Worm (Caenorhabditis elegans) whole organism, L4/young adult: ENCODE data around the gene D2045.5.

Experiments
- W03F9.2 ChIP-seq: fragments of 150-350 bp; optimal IDR thresholded peaks from 2 replicates; lab custom pipeline; 2014; ENCODE audit warnings: missing biosample characterization, missing genetic modification characterization
- him-1 ChIP-seq: sonication (generic microtip); optimal IDR thresholded peaks from 2 replicates; lab custom pipeline; 2016; ENCODE audit warnings: missing genotype, missing genetic modification reagents, missing genetic modification characterization, missing compliant biosample characterization

DNA sequence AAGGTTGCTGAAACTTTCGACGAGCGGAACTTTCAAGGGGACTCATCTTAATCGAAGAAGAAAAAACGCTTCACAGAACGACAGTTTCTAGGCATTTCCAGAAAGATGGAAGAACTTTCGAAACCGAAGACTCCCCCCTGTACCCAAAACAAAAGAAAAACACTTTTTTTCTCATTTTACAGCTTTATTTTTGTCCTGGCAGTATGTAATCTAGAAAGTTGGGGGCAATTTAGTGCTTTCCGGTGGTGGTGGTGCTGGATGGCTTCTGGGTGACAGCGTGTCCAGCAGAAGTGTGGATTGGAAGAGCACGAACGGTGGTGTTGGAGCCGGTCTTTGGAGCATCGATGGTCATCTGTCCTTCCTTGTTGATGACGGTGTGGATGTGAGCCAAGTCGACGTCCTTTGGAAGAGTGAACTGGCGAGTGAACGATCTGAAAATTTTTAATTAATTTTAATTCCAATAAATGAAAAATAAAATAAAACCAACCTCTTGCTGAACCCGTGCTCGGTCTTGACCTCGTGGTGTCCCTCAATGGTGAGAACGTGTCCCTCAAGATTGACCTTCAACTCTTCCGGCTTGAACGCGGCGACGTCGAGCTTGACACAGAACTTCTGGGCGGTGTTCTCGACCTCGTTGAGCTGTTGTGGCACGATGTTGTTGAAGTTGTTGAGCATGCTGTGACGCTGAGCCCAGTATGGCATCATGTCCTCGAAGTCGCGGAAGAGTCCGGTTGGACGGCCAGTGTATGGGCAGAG lies 36.7 kb upstream of the D2045.5 start:
- TF ChIP-seq W03F9.2 (tag; lab: Kevin White, UChicago) (no peak), him-1 (tag; lab: Kevin White, UChicago) (no peak)
